Worm (Caenorhabditis elegans) whole organism, mixed stage, embryonic: Measurements from ENCODE around the gene srb-19.

ENCODE experiments used
- elt-1 ChIP-seq: sonication (generic microtip); optimal IDR thresholded peaks from 2 replicates; lab custom pipeline; 2017; ENCODE audit warnings: missing genetic modification characterization, mild to moderate bottlenecking, missing compliant biosample characterization, antibody characterized with exemption, moderate library complexity, borderline replicate concordance; ENCODE audit not compliant: insufficient read depth
- nhr-12 ChIP-seq: fragments of 150-350 bp; optimal IDR thresholded peaks from 2 replicates; lab custom pipeline; 2014; ENCODE audit warnings: missing biosample characterization, missing genetic modification characterization
- pha-4 ChIP-seq: fragments of 150-350 bp; optimal IDR thresholded peaks from 2 replicates; lab custom pipeline; 2018; ENCODE audit warnings: missing biosample characterization, missing genetic modification reagents, missing genetic modification characterization
- ztf-11 ChIP-seq: fragments of 150-350 bp; optimal IDR thresholded peaks from 2 replicates; lab custom pipeline; 2014; ENCODE audit warnings: missing biosample characterization, missing genetic modification characterization

- TF ChIP-seq pha-4: no peak
- TF ChIP-seq elt-1: no peak
- TF ChIP-seq ztf-11 (tag; lab: Kevin White, UChicago): no peak
- TF ChIP-seq nhr-12 (tag; lab: Kevin White, UChicago): no peak
These were observed 8.8 kb upstream of the srb-19 start, which contains the start of gene C54F6.5 for ce11 chrV:7528816-7529215.
